Worm (Caenorhabditis elegans): ENCODE results near the gene yju-2.
A peak's percentile ranks its signal among the peaks of the same experiment; 100 is the strongest.

yju-2 gene

ce11 chrIII:7162065-7162762 is 21.9 kb upstream of the yju-2 start, which contains the start of the genes syf-2 and K04G7.1 (continued):
- peak; percentile 12 for TF ChIP-seq somi-1 (GFP tag; optimal IDR thresholded peaks at IDR 0.05)
- peak; percentile 62 for TF ChIP-seq unc-130 (GFP tag; optimal IDR thresholded peaks at IDR 0.05)
- TF ChIP-seq let-607 (tag; optimal IDR thresholded peaks at IDR 0.05) = peak; percentile 65 to 78
- TF ChIP-seq madf-3 (GFP tag; IDR thresholded peaks at IDR 0.05) = peak; percentile 100
- peak; percentile 88 for TF ChIP-seq rcor-1 (GFP tag; IDR thresholded peaks at IDR 0.05)
- TF ChIP-seq F33H1.4 (GFP tag; IDR thresholded peaks at IDR 0.05) = peak; percentile 80
- TF ChIP-seq ztf-22 (GFP tag; optimal IDR thresholded peaks at IDR 0.05) = peak; percentile 7
- TF ChIP-seq sdz-38 (tag; optimal IDR thresholded peaks at IDR 0.05) = no peak
- no peak for TF ChIP-seq rpc-1 (optimal IDR thresholded peaks at IDR 0.05)
- no peak for TF ChIP-seq rpc-1 (tag; optimal IDR thresholded peaks at IDR 0.05)
- 0 out of 2 replicates have a peak, but pooled peaks have one; percentile 44 for TF ChIP-seq B0019.2 (GFP tag; conservative IDR thresholded peaks at IDR 0.05)
- peak; percentile 80 for TF ChIP-seq lsl-1 (GFP tag; optimal IDR thresholded peaks at IDR 0.05)
- no peak for TF ChIP-seq dpff-1 (tag; optimal IDR thresholded peaks at IDR 0.05)
- peak; percentile 97 for TF ChIP-seq attf-5 (GFP tag; optimal IDR thresholded peaks at IDR 0.05)
- TF ChIP-seq mel-28 (tag; optimal IDR thresholded peaks at IDR 0.05; ENCODE audit: borderline replicate concordance) = no peak
- 0 out of 2 replicates have a peak, but pooled peaks have one; percentile 64 for TF ChIP-seq Y79H2A.3 (GFP tag; conservative IDR thresholded peaks at IDR 0.05)
- no peak for TF ChIP-seq die-1 (tag; optimal IDR thresholded peaks at IDR 0.05)
- TF ChIP-seq tbx-9 (tag; optimal IDR thresholded peaks at IDR 0.05; ENCODE audit: borderline replicate concordance) = no peak
- TF ChIP-seq ets-4 (GFP tag; optimal IDR thresholded peaks at IDR 0.05) = no peak
- peak; percentile 35 for TF ChIP-seq atf-7 (tag; optimal IDR thresholded peaks at IDR 0.05)
- peak; percentile 77 for TF ChIP-seq zfh-2 (GFP tag; conservative IDR thresholded peaks at IDR 0.05)
- no peak for TF ChIP-seq nhr-27 (tag; optimal IDR thresholded peaks at IDR 0.05)
- peak; percentile 73 for TF ChIP-seq K12H6.12 (tag; optimal IDR thresholded peaks at IDR 0.05)
- no peak for TF ChIP-seq ceh-79 (tag; optimal IDR thresholded peaks at IDR 0.05)
- TF ChIP-seq C17E4.6 (GFP tag; IDR thresholded peaks at IDR 0.05) = peak; percentile 89
- no peak for TF ChIP-seq zim-3 (tag; optimal IDR thresholded peaks at IDR 0.05)
- TF ChIP-seq hlh-12 (tag; optimal IDR thresholded peaks at IDR 0.05) = no peak
- no peak for TF ChIP-seq F52B5.7 (tag; optimal IDR thresholded peaks at IDR 0.05)
- no peak for TF ChIP-seq bed-2 (GFP tag; IDR thresholded peaks at IDR 0.05)
- TF ChIP-seq madf-8 (GFP tag; conservative IDR thresholded peaks at IDR 0.05) = peak; percentile 31; the same call in 1 of the 2 replicates
- TF ChIP-seq nfyb-1 (GFP tag; IDR thresholded peaks at IDR 0.05) = peak; percentile 89
- TF ChIP-seq lsy-27 (tag; optimal IDR thresholded peaks at IDR 0.05; ENCODE audit: borderline replicate concordance, insufficient read depth) = no peak
- TF ChIP-seq sptf-2 (GFP tag; optimal IDR thresholded peaks at IDR 0.05) = no peak
- peak; percentile 89 for TF ChIP-seq tlf-1 (GFP tag; optimal IDR thresholded peaks at IDR 0.05)
- TF ChIP-seq aptf-3 (GFP tag; IDR thresholded peaks at IDR 0.05) = no peak
- no peak for TF ChIP-seq nhr-90 (tag; optimal IDR thresholded peaks at IDR 0.05)
- no peak for TF ChIP-seq F55B11.4 (tag; optimal IDR thresholded peaks at IDR 0.05; ENCODE audit: borderline replicate concordance, insufficient read depth)
- TF ChIP-seq B0261.1 (tag; optimal IDR thresholded peaks at IDR 0.05) = no peak
- TF ChIP-seq lin-40 (tag; optimal IDR thresholded peaks at IDR 0.05) = peak; percentile 79
- TF ChIP-seq nfya-2 (GFP tag; IDR thresholded peaks at IDR 0.05) = no peak
- no peak for TF ChIP-seq ztf-25 (GFP tag; IDR thresholded peaks at IDR 0.05)
- TF ChIP-seq Y95B8A.8 (GFP tag; IDR thresholded peaks at IDR 0.05) = peak; percentile 84; the same call in 1 of the 2 replicates
- TF ChIP-seq B0336.3 (GFP tag; IDR thresholded peaks at IDR 0.05) = peak; percentile 78
- peak; percentile 80 for TF ChIP-seq F23B12.7 (tag; optimal IDR thresholded peaks at IDR 0.05; ENCODE audit: insufficient read depth)
- TF ChIP-seq gei-17 (GFP tag; optimal IDR thresholded peaks at IDR 0.05) = peak; percentile 26
- TF ChIP-seq F39B2.1 (GFP tag; IDR thresholded peaks at IDR 0.05) = no peak
- TF ChIP-seq T07F8.4 (tag; optimal IDR thresholded peaks at IDR 0.05) = no peak
- TF ChIP-seq Y53F4B.3 (GFP tag; IDR thresholded peaks at IDR 0.05) = no peak
